Worm (Caenorhabditis elegans) whole organism, L2 larva: ENCODE results near the gene C07D8.5.

ENCODE experiments used
- C34F6.9 ChIP-seq: fragments of 150-350 bp; optimal IDR thresholded peaks from 2 replicates; lab custom pipeline; 2014; ENCODE audit warnings: missing biosample characterization, missing genetic modification characterization
- F13H6.1 ChIP-seq: sonication (generic microtip); optimal IDR thresholded peaks from 2 replicates; lab custom pipeline; 2016; ENCODE audit warnings: missing genetic modification characterization, missing compliant biosample characterization
- R02D3.7 ChIP-seq: fragments of 150-350 bp; optimal IDR thresholded peaks from 2 replicates; lab custom pipeline; 2014; ENCODE audit warnings: missing biosample characterization, missing genetic modification characterization
- Y55F3AM.14 ChIP-seq: fragments of 200-800 bp; sonication (Bioruptor generic); optimal IDR thresholded peaks from 2 replicates; lab custom pipeline; 2018; ENCODE audit warnings: mild to moderate bottlenecking, missing genetic modification characterization, missing compliant biosample characterization
- ZK546.5 ChIP-seq: sonication (generic microtip); optimal IDR thresholded peaks from 2 replicates; lab custom pipeline; 2017; ENCODE audit warnings: missing biosample characterization, missing genetic modification characterization
- alr-1 ChIP-seq: fragments of 150-350 bp; optimal IDR thresholded peaks from 2 replicates; lab custom pipeline; 2014; ENCODE audit warnings: missing biosample characterization, missing genetic modification characterization
- aly-2 ChIP-seq: fragments of 150-350 bp; optimal IDR thresholded peaks from 2 replicates; lab custom pipeline; 2014; ENCODE audit warnings: missing biosample characterization, missing genetic modification characterization
- ama-1 ChIP-seq: fragments of 150-350 bp; optimal IDR thresholded peaks from 2 replicates; lab custom pipeline; 2018; ENCODE audit warnings: inconsistent platforms
- blmp-1 ChIP-seq: sonication (generic microtip); optimal IDR thresholded peaks from 2 replicates; lab custom pipeline; 2017; ENCODE audit warnings: missing genetic modification characterization, mild to moderate bottlenecking, missing compliant biosample characterization, antibody characterized with exemption, moderate library complexity; ENCODE audit not compliant: insufficient read depth
- ceh-16 ChIP-seq: fragments of 150-350 bp; optimal IDR thresholded peaks from 2 replicates; lab custom pipeline; 2014; ENCODE audit warnings: missing biosample characterization, missing genetic modification characterization
- ceh-82 ChIP-seq: fragments of 150-350 bp; optimal IDR thresholded peaks from 2 replicates; lab custom pipeline; 2014; ENCODE audit warnings: missing biosample characterization, missing genetic modification characterization
- crh-2 ChIP-seq: sonication (generic microtip); optimal IDR thresholded peaks from 2 replicates; lab custom pipeline; 2017; ENCODE audit warnings: missing biosample characterization, missing genetic modification characterization
- dmd-4 ChIP-seq: sonication (generic microtip); optimal IDR thresholded peaks from 2 replicates; lab custom pipeline; 2017; ENCODE audit warnings: missing biosample characterization, missing genetic modification characterization
- egl-27 ChIP-seq: sonication (generic microtip); optimal IDR thresholded peaks from 3 replicates; lab custom pipeline; 2017; ENCODE audit warnings: missing biosample characterization, missing genetic modification reagents, missing genetic modification characterization
- elt-1 ChIP-seq: fragments of 150-350 bp; optimal IDR thresholded peaks from 2 replicates; lab custom pipeline; 2014; ENCODE audit warnings: missing biosample characterization, missing genetic modification characterization
- elt-3 ChIP-seq: sonication (generic microtip); optimal IDR thresholded peaks from 2 replicates; lab custom pipeline; 2017; ENCODE audit warnings: missing biosample characterization, missing genetic modification characterization
- fos-1 ChIP-seq: fragments of 150-350 bp; optimal IDR thresholded peaks from 2 replicates; lab custom pipeline; 2014; ENCODE audit warnings: missing biosample characterization, missing genetic modification characterization
- gmeb-1 ChIP-seq: fragments of 150-350 bp; optimal IDR thresholded peaks from 2 replicates; lab custom pipeline; 2014; ENCODE audit warnings: missing biosample characterization, missing genetic modification characterization
- lin-11 ChIP-seq: fragments of 150-350 bp; sonication (generic microtip); optimal IDR thresholded peaks from 2 replicates; lab custom pipeline; 2014; ENCODE audit warnings: missing biosample characterization, missing genetic modification characterization, inconsistent platforms, mixed read lengths
- lin-13 ChIP-seq: fragments of 150-350 bp; optimal IDR thresholded peaks from 2 replicates; lab custom pipeline; 2014; ENCODE audit warnings: missing biosample characterization, missing genetic modification reagents, missing genetic modification characterization
- lin-39 ChIP-seq: fragments of 150-350 bp; optimal IDR thresholded peaks from 2 replicates; lab custom pipeline; 2014; ENCODE audit warnings: missing biosample characterization, missing genetic modification reagents, missing genetic modification characterization
- lsy-2 ChIP-seq, 2 experiments: fragments of 150-350 bp in 1 of 2; sonication (generic microtip) in 1 of 2; optimal IDR thresholded peaks; 2 replicates each; lab custom pipeline; 2014 to 2017; ENCODE audit warnings: missing biosample characterization in 2 of 2, missing genetic modification characterization in 2 of 2
- mab-5 ChIP-seq: fragments of 150-350 bp; optimal IDR thresholded peaks from 2 replicates; lab custom pipeline; 2014; ENCODE audit warnings: missing biosample characterization, missing genetic modification characterization
- mbf-1 ChIP-seq: sonication (generic microtip); optimal IDR thresholded peaks from 2 replicates; lab custom pipeline; 2017; ENCODE audit warnings: missing biosample characterization, missing genetic modification characterization
- mdl-1 ChIP-seq, 2 experiments: fragments of 150-350 bp in 1 of 2; sonication (generic microtip) in 1 of 2; optimal IDR thresholded peaks; 2 replicates each; lab custom pipeline; 2017; ENCODE audit warnings: missing biosample characterization in 2 of 2, missing genetic modification characterization in 2 of 2
- nhr-10 ChIP-seq: sonication (generic microtip); optimal IDR thresholded peaks from 2 replicates; lab custom pipeline; 2017; ENCODE audit warnings: missing biosample characterization, missing genetic modification characterization
- nhr-11 ChIP-seq: fragments of 150-350 bp; optimal IDR thresholded peaks from 2 replicates; lab custom pipeline; 2014; ENCODE audit warnings: missing biosample characterization, missing genetic modification characterization
- nhr-12 ChIP-seq: fragments of 150-350 bp; optimal IDR thresholded peaks from 2 replicates; lab custom pipeline; 2014; ENCODE audit warnings: missing biosample characterization, missing genetic modification characterization
- nhr-129 ChIP-seq: fragments of 150-350 bp; optimal IDR thresholded peaks from 2 replicates; lab custom pipeline; 2014; ENCODE audit warnings: missing biosample characterization, missing genetic modification characterization
- nhr-21 ChIP-seq: fragments of 150-350 bp; optimal IDR thresholded peaks from 2 replicates; lab custom pipeline; 2014; ENCODE audit warnings: missing biosample characterization, missing genetic modification characterization
- nhr-23 ChIP-seq: fragments of 150-350 bp; optimal IDR thresholded peaks from 2 replicates; lab custom pipeline; 2014; ENCODE audit warnings: missing biosample characterization, missing genetic modification reagents, missing genetic modification characterization
- nhr-237 ChIP-seq: fragments of 150-350 bp; optimal IDR thresholded peaks from 2 replicates; lab custom pipeline; 2014; ENCODE audit warnings: missing biosample characterization, missing genetic modification characterization
- nhr-25 ChIP-seq: fragments of 150-350 bp; sonication (generic microtip); optimal IDR thresholded peaks from 3 replicates; lab custom pipeline; 2014; ENCODE audit warnings: missing biosample characterization, missing genetic modification characterization
- nhr-6 ChIP-seq: fragments of 150-350 bp; optimal IDR thresholded peaks from 2 replicates; lab custom pipeline; 2014; ENCODE audit warnings: missing biosample characterization, missing genetic modification characterization
- nhr-77 ChIP-seq: fragments of 150-350 bp; optimal IDR thresholded peaks from 2 replicates; lab custom pipeline; 2014; ENCODE audit warnings: missing biosample characterization, missing genetic modification characterization
- peb-1 ChIP-seq: fragments of 150-350 bp; optimal IDR thresholded peaks from 2 replicates; lab custom pipeline; 2014; ENCODE audit warnings: missing biosample characterization, missing genetic modification characterization
- sem-4 ChIP-seq: fragments of 150-350 bp; optimal IDR thresholded peaks from 2 replicates; lab custom pipeline; 2014; ENCODE audit warnings: missing biosample characterization, missing genetic modification reagents, missing genetic modification characterization
- skn-1 ChIP-seq: sonication (generic microtip); optimal IDR thresholded peaks from 2 replicates; lab custom pipeline; 2017; ENCODE audit warnings: missing biosample characterization, missing genetic modification characterization
- sma-3 ChIP-seq: sonication (generic microtip); optimal IDR thresholded peaks from 2 replicates; lab custom pipeline; 2016; ENCODE audit warnings: missing genetic modification reagents, missing genetic modification characterization, missing compliant biosample characterization
- sma-9 ChIP-seq, 2 experiments: fragments of 150-350 bp in 1 of 2; sonication (generic microtip) in 1 of 2; optimal IDR thresholded peaks; 2 replicates each; lab custom pipeline; 2014 to 2016; ENCODE audit warnings: missing genetic modification characterization in 2 of 2, mild to moderate bottlenecking in 1 of 2, missing biosample characterization in 1 of 2, missing compliant biosample characterization in 1 of 2, missing genetic modification reagents in 1 of 2, moderate library complexity in 1 of 2
- snpc-4 ChIP-seq: fragments of 150-350 bp; optimal IDR thresholded peaks from 2 replicates; lab custom pipeline; 2014; ENCODE audit warnings: missing biosample characterization, missing genetic modification characterization
- unc-39 ChIP-seq: fragments of 150-350 bp; optimal IDR thresholded peaks from 2 replicates; lab custom pipeline; 2014; ENCODE audit warnings: missing biosample characterization, missing genetic modification characterization
- unc-55 ChIP-seq: fragments of 150-350 bp; sonication (generic microtip); optimal IDR thresholded peaks from 3 replicates; lab custom pipeline; 2014; ENCODE audit warnings: missing biosample characterization, missing genetic modification reagents, missing genetic modification characterization
- unc-62 ChIP-seq: fragments of 150-350 bp; optimal IDR thresholded peaks from 2 replicates; lab custom pipeline; 2014; ENCODE audit warnings: missing biosample characterization, missing genetic modification reagents, missing genetic modification characterization
- zag-1 ChIP-seq: fragments of 150-350 bp; optimal IDR thresholded peaks from 2 replicates; lab custom pipeline; 2014; ENCODE audit warnings: missing biosample characterization, missing genetic modification characterization
- ztf-1 ChIP-seq: fragments of 200-800 bp; sonication (Bioruptor generic); conservative IDR thresholded peaks from 2 replicates; pipeline ENCODE4 v1.3.6; 2022; ENCODE audit warnings: missing genetic modification characterization, missing compliant biosample characterization
- ztf-11 ChIP-seq: sonication (generic microtip); optimal IDR thresholded peaks from 2 replicates; lab custom pipeline; 2017; ENCODE audit warnings: missing biosample characterization, missing genetic modification characterization
- ztf-4 ChIP-seq: fragments of 150-350 bp; optimal IDR thresholded peaks from 2 replicates; lab custom pipeline; 2014; ENCODE audit warnings: missing biosample characterization, missing genetic modification characterization

The C07D8.5 gene

DNA sequence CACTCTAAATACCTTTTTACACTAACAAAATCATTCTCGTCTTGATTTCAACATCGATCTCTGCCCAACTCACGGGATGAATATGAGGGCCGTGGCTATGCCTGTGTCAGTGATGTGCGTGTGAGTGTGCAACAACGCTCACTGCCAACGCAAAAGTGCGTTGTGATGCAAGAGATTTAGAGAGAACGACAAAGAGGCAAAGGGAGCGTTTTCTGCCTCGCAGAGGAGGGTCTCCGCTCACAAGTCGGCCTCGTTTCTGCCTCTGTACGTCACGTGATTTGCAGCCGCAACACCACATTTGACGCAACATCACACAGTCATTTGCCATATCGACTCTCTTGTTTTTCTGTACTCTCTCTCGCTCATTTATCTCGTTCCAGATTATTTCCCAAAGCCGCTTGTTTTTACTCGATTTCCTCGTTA lies 9.5 kb upstream of the C07D8.5 start, which contains the start of gene epg-7:
epg-7 (plus strand) TSS at position 413 of the 423 bp plus-strand sequence.
- TF ChIP-seq mbf-1 (tag; lab: Kevin White, UChicago) (no peak), nhr-12 (tag; lab: Kevin White, UChicago) (no peak), mdl-1 (tag; optimal IDR thresholded peaks at IDR 0.05; lab: Kevin White, UChicago) (peak; percentile 74 to 95), skn-1 (tag; lab: Kevin White, UChicago) (peak; percentile 77), peb-1 (tag; lab: Kevin White, UChicago) (no peak), ztf-1 (GFP tag; lab: Robert Waterston, UW) (no peak), nhr-11 (tag; lab: Kevin White, UChicago) (no peak), nhr-129 (tag; lab: Kevin White, UChicago) (peak; percentile 98), nhr-237 (tag; lab: Kevin White, UChicago) (no peak), sma-3 (peak; percentile 94), sem-4 (peak; percentile 94), elt-1 (tag; lab: Kevin White, UChicago) (no peak), gmeb-1 (peak; percentile 83), nhr-21 (tag; lab: Kevin White, UChicago) (peak; percentile 92), elt-3 (tag; lab: Kevin White, UChicago) (no peak), alr-1 (no peak), nhr-77 (tag; lab: Kevin White, UChicago) (peak; percentile 67), lin-13 (GFP tag; lab: Kevin White, UChicago) (peak; percentile 93), ztf-4 (tag; lab: Kevin White, UChicago) (peak; percentile 88), ZK546.5 (tag; lab: Kevin White, UChicago) (no peak), snpc-4 (peak; percentile 79), egl-27 (tag; lab: Kevin White, UChicago) (peak; percentile 93), Y55F3AM.14 (GFP tag; lab: Kevin White, UChicago) (peak; percentile 84), fos-1 (tag; lab: Kevin White, UChicago) (peak; percentile 96), blmp-1 (tag; lab: Kevin White, UChicago) (peak; percentile 58), lin-11 (tag; lab: Kevin White, UChicago) (peak; percentile 96), zag-1 (tag; lab: Kevin White, UChicago) (peak; percentile 73), ceh-16 (tag; lab: Kevin White, UChicago) (peak; percentile 76), C34F6.9 (tag; lab: Kevin White, UChicago) (peak; percentile 99), ztf-11 (tag; lab: Kevin White, UChicago) (no peak), F13H6.1 (tag; lab: Kevin White, UChicago) (peak; percentile 98), crh-2 (peak; percentile 97), unc-55 (peak; percentile 97), nhr-10 (tag; lab: Kevin White, UChicago) (peak; percentile 71), sma-9 (GFP tag; optimal IDR thresholded peaks at IDR 0.05; lab: Kevin White, UChicago) (peak; percentile 96), sma-9 (tag; optimal IDR thresholded peaks at IDR 0.05; lab: Kevin White, UChicago) (no peak), ceh-82 (peak; percentile 71), mab-5 (tag; lab: Kevin White, UChicago) (peak; percentile 93), lsy-2 (tag; optimal IDR thresholded peaks at IDR 0.05; lab: Kevin White, UChicago) (peak; percentile 79 to 93), dmd-4 (tag; lab: Kevin White, UChicago) (peak; percentile 43), nhr-25 (tag; lab: Kevin White, UChicago) (peak; percentile 96), aly-2 (tag; lab: Kevin White, UChicago) (no peak), R02D3.7 (tag; lab: Kevin White, UChicago) (no peak), ama-1 (lab: Kevin White, UChicago) (peak; percentile 77), nhr-23 (tag; lab: Kevin White, UChicago) (no peak), nhr-6 (tag; lab: Kevin White, UChicago) (peak; percentile 87), unc-39 (tag; lab: Kevin White, UChicago) (no peak), lin-39 (peak; percentile 48), unc-62 (GFP tag; lab: Kevin White, UChicago) (peak; percentile 70)
